Worm (Caenorhabditis elegans) whole organism, midembryonic: ENCODE measurements around the gene Y43F8A.1.

Experiments used
- flt-1 ChIP-seq: fragments of 200-800 bp; sonication (Bioruptor generic); IDR thresholded peaks from 2 replicates; pipeline ENCODE4 v1.3.6; 2022; ENCODE audit warnings: missing genetic modification characterization, missing compliant biosample characterization
- klf-2 ChIP-seq: fragments of 200-800 bp; sonication (Bioruptor generic); conservative IDR thresholded peaks from 2 replicates; pipeline ENCODE4 v1.3.6; 2022; ENCODE audit warnings: missing genetic modification reagents, missing genetic modification characterization, missing compliant biosample characterization
- ztf-29 ChIP-seq: fragments of 200-800 bp; sonication (Bioruptor generic); IDR thresholded peaks from 2 replicates; pipeline ENCODE4 v1.3.6; 2022; ENCODE audit warnings: missing genetic modification reagents, missing genetic modification characterization, missing compliant biosample characterization

DNA sequence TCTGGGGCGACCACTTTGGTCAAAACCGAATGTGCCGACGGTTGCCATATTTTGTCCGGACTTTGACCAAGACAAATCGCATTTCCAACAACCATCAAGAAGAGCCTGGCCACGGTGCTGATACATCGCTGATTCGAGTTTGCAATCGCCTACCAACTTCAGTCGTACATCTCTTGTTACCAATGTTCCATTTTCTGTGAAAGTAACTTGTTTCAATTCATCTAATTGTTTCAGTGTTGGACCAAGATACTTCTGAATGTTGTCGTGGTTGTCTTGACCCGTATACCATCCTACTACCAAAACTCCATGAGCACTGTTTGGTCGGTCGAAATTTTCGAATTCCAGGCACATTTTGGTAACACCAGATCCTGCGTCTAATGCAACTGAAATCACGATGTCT is 44.9 kb upstream of the Y43F8A.1 start:
- TF ChIP-seq flt-1 (GFP tag; lab: Robert Waterston, UW) = no peak
- TF ChIP-seq ztf-29 (GFP tag; lab: Robert Waterston, UW) = no peak
- TF ChIP-seq klf-2 (GFP tag; lab: Robert Waterston, UW) = no peak
